Worm (Caenorhabditis elegans): ENCODE measurements around the gene F35H8.1.

Gene F35H8.1

ce11 chrII:9523539-9524224 lies 29.4 kb downstream of the F35H8.1 start, which contains the start of gene mex-6:
mex-6 (plus strand) TSS chrII:9524174.
- TF ChIP-seq unc-62 (GFP tag; optimal IDR thresholded peaks at IDR 0.05), result no peak

- TF ChIP-seq unc-62 (GFP tag; optimal IDR thresholded peaks at IDR 0.05), result no peak
These were observed 30.1 kb downstream of the F35H8.1 start, which contains the start of gene AH6.17 for ce11 chrII:9522986-9523385. AH6.17 (plus strand) TSS chrII:9523170.

ce11 chrII:9521570-9521969 lies 31.5 kb downstream of the F35H8.1 start, which contains the start of gene sra-1:
sra-1 (minus strand) TSS chrII:9521670.
- TF ChIP-seq unc-62 (GFP tag; optimal IDR thresholded peaks at IDR 0.05), result no peak

- no peak for TF ChIP-seq unc-62 (GFP tag; optimal IDR thresholded peaks at IDR 0.05)
These were observed 34.3 kb downstream of the F35H8.1 start, which contains the start of the genes sfxn-1.1 and AH6.3 for ce11 chrII:9518781-9519180. sfxn-1.1 (minus strand) TSS chrII:9518881. AH6.3 (plus strand) TSS chrII:9519055.

ce11 chrII:9516836-9517235 lies 36.2 kb downstream of the F35H8.1 start, which contains the start of gene gcy-1:
gcy-1 (minus strand) TSS chrII:9516936.
- TF ChIP-seq unc-62 (GFP tag; optimal IDR thresholded peaks at IDR 0.05), result no peak

ce11 chrII:9507181-9507580 lies 45.9 kb downstream of the F35H8.1 start, which contains the start of gene gcy-3:
gcy-3 (minus strand) TSS chrII:9507281.
- no peak for TF ChIP-seq unc-62 (GFP tag; optimal IDR thresholded peaks at IDR 0.05)
